In the genomic region with DNA sequence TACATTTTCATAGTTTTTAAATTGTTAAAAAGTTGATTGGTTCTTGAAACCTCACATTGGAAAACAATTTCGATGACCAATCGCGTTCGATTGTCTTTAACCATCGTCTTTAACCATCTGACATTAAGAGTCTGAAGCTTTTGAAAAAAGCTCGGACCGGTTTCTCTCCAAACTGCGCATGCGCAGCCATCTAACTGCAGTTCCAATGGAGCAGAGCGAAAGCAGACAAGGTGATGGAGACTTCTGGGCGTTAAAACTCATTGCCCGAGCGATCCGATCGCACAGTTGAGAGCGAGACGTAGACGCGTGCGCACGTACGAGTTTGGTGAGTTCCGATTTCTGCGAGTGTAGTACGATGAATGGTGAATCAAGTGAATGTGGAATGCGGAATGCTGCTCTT, we compare ENCODE assay signal across 4 fruit fly cellular contexts.
TF ChIP-seq lines count a peak whose summit lies in the region.

A gene (plus strand): TSS at position 276 of the 400 bp plus-strand sequence.

- TF ChIP-seq CTCF in whole organism, embryonic (GFP tag; optimal IDR thresholded peaks at IDR 0.05; lab: Kevin White, UChicago) = no peak

TF ChIP-seq in whole organism, embryonic, 481 proteins besides CTCF, POLR2A, EP300 and RAD21 (continues in another document):
- 0 out of 2 replicates have a peak, but pooled peaks have one; percentile 23 for TF ChIP-seq nerfin-2 (GFP tag; IDR thresholded peaks at IDR 0.05; lab: Robert Waterston, UW; ENCODE audit: partially characterized antibody)
- no peak for TF ChIP-seq eve (GFP tag; optimal IDR thresholded peaks at IDR 0.05; lab: Kevin White, UChicago)
- peak; percentile 29; the same call in 1 of the 3 replicates for TF ChIP-seq ci (GFP tag; IDR thresholded peaks at IDR 0.05; lab: Robert Waterston, UW)
- no peak for TF ChIP-seq pan (optimal IDR thresholded peaks at IDR 0.05; lab: Kevin White, UChicago)
- peak in 1 of 2 experiments; percentile 23 for TF ChIP-seq pan (GFP tag; optimal IDR thresholded peaks at IDR 0.05 in 1 of 2, IDR thresholded peaks at IDR 0.05 in 1 of 2)
- TF ChIP-seq Ets65A (GFP tag; lab: Kevin White, UChicago) = peak; percentile 49
- peak; percentile 85 for TF ChIP-seq Nf-YB (GFP tag; optimal IDR thresholded peaks at IDR 0.05; lab: Kevin White, UChicago)
- TF ChIP-seq HLH4C (GFP tag; IDR thresholded peaks at IDR 0.05; lab: Robert Waterston, UW; ENCODE audit: partially characterized antibody) = peak; percentile 29; the same call in 2 of the 3 replicates
- peak; percentile 45; the same call in 1 of the 2 replicates for TF ChIP-seq bbx (GFP tag; IDR thresholded peaks at IDR 0.05; lab: Robert Waterston, UW; ENCODE audit: partially characterized antibody)
- peak; percentile 76 for TF ChIP-seq sd (tag; optimal IDR thresholded peaks at IDR 0.05; lab: Kevin White, UChicago)
- no peak for TF ChIP-seq esg (GFP tag; conservative IDR thresholded peaks at IDR 0.05; lab: Robert Waterston, UW)
- TF ChIP-seq CG12155 (GFP tag; optimal IDR thresholded peaks at IDR 0.05; lab: Kevin White, UChicago) = no peak
- TF ChIP-seq CG10959 (GFP tag; IDR thresholded peaks at IDR 0.05; lab: Robert Waterston, UW) = no peak
- no peak for TF ChIP-seq CG14710 (tag; optimal IDR thresholded peaks at IDR 0.05; lab: Kevin White, UChicago)
- peak in 1 of 2 experiments; percentile 7 for TF ChIP-seq Trl (optimal IDR thresholded peaks at IDR 0.05; lab: Kevin White, UChicago)
- TF ChIP-seq Trl (GFP tag; optimal IDR thresholded peaks at IDR 0.05; lab: Kevin White, UChicago) = no peak
- TF ChIP-seq CG13287 (GFP tag; IDR thresholded peaks at IDR 0.05; lab: Robert Waterston, UW; ENCODE audit: partially characterized antibody) = peak; percentile 24; the same call in 1 of the 2 replicates
- TF ChIP-seq Bgb (GFP tag; IDR thresholded peaks at IDR 0.05; lab: Robert Waterston, UW; ENCODE audit: partially characterized antibody) = 0 out of 2 replicates have a peak, but pooled peaks have one; percentile 21

TF ChIP-seq in whole organism, prepupa, 60 proteins besides CTCF, POLR2A, EP300 and RAD21:
- TF ChIP-seq ss (GFP tag; optimal IDR thresholded peaks at IDR 0.05; lab: Kevin White, UChicago) (peak in 1 of 2 experiments; percentile 4), net (GFP tag; optimal IDR thresholded peaks at IDR 0.05; lab: Kevin White, UChicago) (peak; percentile 21), CG1621 (tag; optimal IDR thresholded peaks at IDR 0.05; lab: Kevin White, UChicago) (peak; percentile 2), CG6808 (GFP tag; optimal IDR thresholded peaks at IDR 0.05; lab: Kevin White, UChicago) (no peak), CG10669 (GFP tag; optimal IDR thresholded peaks at IDR 0.05; lab: Kevin White, UChicago) (no peak), CG15336 (GFP tag; IDR thresholded peaks at IDR 0.05; lab: Robert Waterston, UW) (0 out of 2 replicates have a peak, but pooled peaks have one; percentile 21)
TF ChIP-seq in whole organism, prepupa: peak in this region for 4.

TF ChIP-seq in whole organism, pupa, 21 proteins besides CTCF, POLR2A, EP300 and RAD21:
- TF ChIP-seq Pif1A (GFP tag; optimal IDR thresholded peaks at IDR 0.05; lab: Kevin White, UChicago) = no peak
- TF ChIP-seq Pif1B (GFP tag; optimal IDR thresholded peaks at IDR 0.05; lab: Kevin White, UChicago) = peak; percentile 33
TF ChIP-seq in whole organism, pupa: peak in this region for 1.

TF ChIP-seq in whole organism, wandering third instar larva, 38 proteins besides CTCF, POLR2A, EP300 and RAD21:
- TF ChIP-seq OdsH (GFP tag; optimal IDR thresholded peaks at IDR 0.05; lab: Kevin White, UChicago) = no peak
- TF ChIP-seq Sp1 (GFP tag; optimal IDR thresholded peaks at IDR 0.05; lab: Kevin White, UChicago) = no peak
- no peak for TF ChIP-seq Rel (GFP tag; optimal IDR thresholded peaks at IDR 0.05; lab: Kevin White, UChicago)
- TF ChIP-seq Rel (tag; optimal IDR thresholded peaks at IDR 0.05; lab: Kevin White, UChicago) = no peak
- TF ChIP-seq Myc (optimal IDR thresholded peaks at IDR 0.05; lab: Kevin White, UChicago) = no peak
- no peak for TF ChIP-seq rgr (GFP tag; optimal IDR thresholded peaks at IDR 0.05; lab: Kevin White, UChicago)
- TF ChIP-seq tai (GFP tag; optimal IDR thresholded peaks at IDR 0.05; lab: Kevin White, UChicago) = no peak
- no peak for TF ChIP-seq Hnf4 (GFP tag; optimal IDR thresholded peaks at IDR 0.05; lab: Kevin White, UChicago)
- TF ChIP-seq CG32264 (GFP tag; optimal IDR thresholded peaks at IDR 0.05; lab: Kevin White, UChicago) = no peak
- TF ChIP-seq Vsx2 (GFP tag; optimal IDR thresholded peaks at IDR 0.05; lab: Kevin White, UChicago; ENCODE audit: partially characterized antibody) = peak; percentile 68
- no peak for TF ChIP-seq HLH106 (tag; optimal IDR thresholded peaks at IDR 0.05; lab: Kevin White, UChicago)
- no peak for TF ChIP-seq lola (GFP tag; optimal IDR thresholded peaks at IDR 0.05; lab: Kevin White, UChicago)
- TF ChIP-seq Dif (GFP tag; optimal IDR thresholded peaks at IDR 0.05; lab: Kevin White, UChicago; ENCODE audit: partially characterized antibody) = peak; percentile 52
- TF ChIP-seq Hr78 (GFP tag; optimal IDR thresholded peaks at IDR 0.05; lab: Kevin White, UChicago) = no peak
- no peak for TF ChIP-seq CG9705 (GFP tag; optimal IDR thresholded peaks at IDR 0.05; lab: Kevin White, UChicago)
- no peak for TF ChIP-seq dmrt93B (GFP tag; optimal IDR thresholded peaks at IDR 0.05; lab: Kevin White, UChicago)
- no peak for TF ChIP-seq woc (GFP tag; optimal IDR thresholded peaks at IDR 0.05; lab: Kevin White, UChicago)
